Fruit fly (Drosophila melanogaster) whole organism, embryonic: ENCODE measurements around the gene CG43137.

Source experiments
- Aef1 ChIP-seq: fragments of 200-800 bp; sonication (Bioruptor generic); IDR thresholded peaks from 3 replicates; pipeline ENCODE4 v1.3.6; 2022; ENCODE audit warnings: missing biosample characterization, missing genetic modification characterization
- Atf6 ChIP-seq: fragments of 200-800 bp; sonication (Bioruptor generic); IDR thresholded peaks from 2 replicates; pipeline ENCODE4 v1.3.6; 2022; ENCODE audit warnings: missing biosample characterization, missing genetic modification characterization
- BEAF-32 ChIP-seq: fragments of 200-800 bp; sonication (Bioruptor generic); optimal IDR thresholded peaks from 3 replicates; lab custom pipeline; 2017; ENCODE audit warnings: missing biosample characterization, missing genetic modification characterization, mild to moderate bottlenecking, moderate library complexity, missing genetic modification reagents
- CG10209 ChIP-seq: fragments of 200-800 bp; sonication (Bioruptor generic); optimal IDR thresholded peaks from 3 replicates; lab custom pipeline; 2017; ENCODE audit warnings: missing biosample characterization, mild to moderate bottlenecking, missing genetic modification characterization, missing genetic modification reagents
- CG10321 ChIP-seq: fragments of 200-800 bp; sonication (Bioruptor generic); IDR thresholded peaks from 2 replicates; pipeline ENCODE4 v1.3.6; 2022; ENCODE audit warnings: missing biosample characterization, missing genetic modification characterization
- CG11723 ChIP-seq: fragments of 200-800 bp; sonication (Bioruptor generic); optimal IDR thresholded peaks from 2 replicates; lab custom pipeline; 2017; ENCODE audit warnings: missing biosample characterization, mild to moderate bottlenecking, missing genetic modification characterization
- CG12104 ChIP-seq: fragments of 200-800 bp; sonication (Bioruptor generic); optimal IDR thresholded peaks from 3 replicates; lab custom pipeline; 2016; ENCODE audit warnings: missing biosample characterization, missing genetic modification characterization
- CG12219 ChIP-seq: fragments of 200-800 bp; sonication (Bioruptor generic); optimal IDR thresholded peaks from 3 replicates; lab custom pipeline; 2018; ENCODE audit warnings: missing biosample characterization, mild to moderate bottlenecking, missing genetic modification characterization
- CG12391 ChIP-seq: fragments of 200-800 bp; sonication (Bioruptor generic); optimal IDR thresholded peaks from 3 replicates; lab custom pipeline; 2018; ENCODE audit warnings: missing biosample characterization, mild to moderate bottlenecking, missing genetic modification characterization, moderate library complexity
- CG12659 ChIP-seq: fragments of 200-800 bp; sonication (Bioruptor generic); optimal IDR thresholded peaks from 3 replicates; lab custom pipeline; 2017; ENCODE audit warnings: mild to moderate bottlenecking, missing biosample characterization, missing genetic modification reagents, missing genetic modification characterization
- CG13123 ChIP-seq: fragments of 200-800 bp; sonication (Bioruptor generic); optimal IDR thresholded peaks from 2 replicates; lab custom pipeline; 2016; ENCODE audit warnings: missing biosample characterization, missing genetic modification characterization
- CG14441 ChIP-seq: fragments of 200-800 bp; sonication (Bioruptor generic); IDR thresholded peaks from 2 replicates; pipeline ENCODE4 v1.3.6; 2022; ENCODE audit warnings: missing biosample characterization, missing genetic modification characterization
- CG15696 ChIP-seq: fragments of 200-800 bp; sonication (Bioruptor generic); optimal IDR thresholded peaks from 2 replicates; lab custom pipeline; 2019; ENCODE audit warnings: missing biosample characterization, mild to moderate bottlenecking, missing genetic modification characterization, moderate library complexity
- CG17359 ChIP-seq: fragments of 200-800 bp; sonication (Bioruptor generic); optimal IDR thresholded peaks from 3 replicates; lab custom pipeline; 2018; ENCODE audit warnings: missing biosample characterization, mild to moderate bottlenecking, missing genetic modification characterization, moderate library complexity
- CG1792 ChIP-seq: fragments of 200-800 bp; sonication (Bioruptor generic); optimal IDR thresholded peaks from 2 replicates; lab custom pipeline; 2016; ENCODE audit warnings: missing biosample characterization, missing genetic modification characterization
- CG2199 ChIP-seq: fragments of 200-800 bp; sonication (Bioruptor generic); IDR thresholded peaks from 3 replicates; pipeline ENCODE4 v1.3.6; 2022; ENCODE audit warnings: missing biosample characterization, missing genetic modification characterization
- CG3281 ChIP-seq: fragments of 200-800 bp; sonication (Bioruptor generic); optimal IDR thresholded peaks from 3 replicates; lab custom pipeline; 2017; ENCODE audit warnings: missing biosample characterization, mild to moderate bottlenecking, missing genetic modification characterization
- CG34376 ChIP-seq: fragments of 200-800 bp; sonication (Bioruptor generic); optimal IDR thresholded peaks from 2 replicates; lab custom pipeline; 2018; ENCODE audit warnings: missing biosample characterization, mild to moderate bottlenecking, missing genetic modification characterization
- CG4282 ChIP-seq: fragments of 200-800 bp; sonication (Bioruptor generic); optimal IDR thresholded peaks from 2 replicates; lab custom pipeline; 2016; ENCODE audit warnings: missing biosample characterization, missing genetic modification characterization
- CG7839 ChIP-seq: fragments of 200-800 bp; sonication (Bioruptor generic); optimal IDR thresholded peaks from 3 replicates; lab custom pipeline; 2018; ENCODE audit warnings: missing biosample characterization, mild to moderate bottlenecking, missing genetic modification characterization, moderate library complexity
- CTCF ChIP-seq: fragments of 200-800 bp; sonication (Bioruptor generic); optimal IDR thresholded peaks from 2 replicates; lab custom pipeline; 2017; ENCODE audit warnings: missing biosample characterization, mild to moderate bottlenecking, missing genetic modification characterization, moderate library complexity
- CoRest ChIP-seq: fragments of 200-800 bp; sonication (Bioruptor generic); optimal IDR thresholded peaks from 3 replicates; lab custom pipeline; 2018; ENCODE audit warnings: missing biosample characterization, mild to moderate bottlenecking, missing genetic modification characterization, moderate library complexity
- Ets97D ChIP-seq: fragments of 200-800 bp; sonication (Bioruptor generic); optimal IDR thresholded peaks from 3 replicates; lab custom pipeline; 2016; ENCODE audit warnings: missing biosample characterization, missing genetic modification characterization
- Fer1 ChIP-seq: fragments of 200-800 bp; sonication (Bioruptor generic); optimal IDR thresholded peaks from 2 replicates; lab custom pipeline; 2017; ENCODE audit warnings: missing biosample characterization, mild to moderate bottlenecking, missing genetic modification characterization
- Hmr ChIP-seq: fragments of 200-800 bp; sonication (Bioruptor generic); optimal IDR thresholded peaks from 3 replicates; lab custom pipeline; 2017; ENCODE audit warnings: mild to moderate bottlenecking, missing biosample characterization, missing genetic modification reagents, missing genetic modification characterization
- Hsf ChIP-seq: fragments of 200-800 bp; sonication (Bioruptor generic); optimal IDR thresholded peaks from 3 replicates; lab custom pipeline; 2016; ENCODE audit warnings: missing biosample characterization, missing genetic modification characterization
- Meics ChIP-seq: fragments of 200-800 bp; sonication (Bioruptor generic); optimal IDR thresholded peaks from 2 replicates; lab custom pipeline; 2017; ENCODE audit warnings: missing biosample characterization, mild to moderate bottlenecking, missing genetic modification characterization
- Oli ChIP-seq: fragments of 200-800 bp; sonication (Bioruptor generic); optimal IDR thresholded peaks from 2 replicates; lab custom pipeline; 2018; ENCODE audit warnings: missing biosample characterization, mild to moderate bottlenecking, missing genetic modification characterization, moderate library complexity
- Ptx1 ChIP-seq: fragments of 200-800 bp; sonication (Bioruptor generic); IDR thresholded peaks from 2 replicates; pipeline ENCODE4 v1.3.6; 2022; ENCODE audit warnings: missing biosample characterization, missing genetic modification characterization
- Sin3A ChIP-seq: fragments of >200 bp; optimal IDR thresholded peaks from 2 replicates; lab custom pipeline; 2018
- Ssrp ChIP-seq: fragments of 200-800 bp; sonication (Bioruptor generic); optimal IDR thresholded peaks from 2 replicates; lab custom pipeline; 2018; ENCODE audit warnings: missing biosample characterization, mild to moderate bottlenecking, missing genetic modification characterization, moderate library complexity
- YL-1 ChIP-seq: fragments of 200-800 bp; sonication (Bioruptor generic); optimal IDR thresholded peaks from 3 replicates; lab custom pipeline; 2017; ENCODE audit warnings: missing biosample characterization, mild to moderate bottlenecking, missing genetic modification characterization
- amos ChIP-seq: fragments of 200-800 bp; sonication (Bioruptor generic); IDR thresholded peaks from 2 replicates; pipeline ENCODE4 v1.3.6; 2022; ENCODE audit warnings: missing biosample characterization, missing genetic modification characterization; ENCODE audit not compliant: partially characterized antibody
- ara ChIP-seq: fragments of 200-800 bp; sonication (Bioruptor generic); IDR thresholded peaks from 2 replicates; pipeline ENCODE4 v1.3.6; 2022; ENCODE audit warnings: missing biosample characterization, missing genetic modification characterization
- bab2 ChIP-seq: fragments of 200-800 bp; sonication (Bioruptor generic); optimal IDR thresholded peaks from 2 replicates; lab custom pipeline; 2016; ENCODE audit warnings: missing biosample characterization, missing genetic modification characterization
- cas ChIP-seq: fragments of 200-800 bp; sonication (Bioruptor generic); IDR thresholded peaks from 2 replicates; pipeline ENCODE4 v1.3.6; 2022; ENCODE audit warnings: missing biosample characterization, missing genetic modification characterization
- caup ChIP-seq: fragments of 200-800 bp; sonication (Bioruptor generic); optimal IDR thresholded peaks from 3 replicates; lab custom pipeline; 2017; ENCODE audit warnings: missing biosample characterization, mild to moderate bottlenecking, missing genetic modification characterization, moderate library complexity; ENCODE audit not compliant: severe bottlenecking
- ci ChIP-seq: fragments of 200-800 bp; sonication (Bioruptor generic); IDR thresholded peaks from 3 replicates; pipeline ENCODE4 v1.3.6; 2022; ENCODE audit warnings: missing biosample characterization, missing genetic modification characterization
- croc ChIP-seq: fragments of 200-800 bp; sonication (Bioruptor generic); conservative IDR thresholded peaks from 3 replicates; pipeline ENCODE4 v1.3.6; 2022; ENCODE audit warnings: missing biosample characterization, missing genetic modification characterization
- eyg ChIP-seq: fragments of 200-800 bp; sonication (Bioruptor generic); optimal IDR thresholded peaks from 3 replicates; lab custom pipeline; 2016; ENCODE audit warnings: missing biosample characterization, missing genetic modification characterization
- ftz-f1 ChIP-seq: fragments of 200-800 bp; sonication (Bioruptor generic); optimal IDR thresholded peaks from 2 replicates; lab custom pipeline; 2016; ENCODE audit warnings: missing biosample characterization, missing genetic modification characterization
- jumu ChIP-seq: fragments of 200-800 bp; sonication (Bioruptor generic); optimal IDR thresholded peaks from 3 replicates; lab custom pipeline; 2016; ENCODE audit warnings: missing biosample characterization, missing genetic modification characterization
- ken ChIP-seq: fragments of 200-800 bp; sonication (Bioruptor generic); IDR thresholded peaks from 3 replicates; pipeline ENCODE4 v1.3.6; 2022; ENCODE audit warnings: missing biosample characterization, missing genetic modification characterization
- knrl ChIP-seq: fragments of 200-800 bp; sonication (Bioruptor generic); IDR thresholded peaks from 3 replicates; pipeline ENCODE4 v1.3.6; 2022; ENCODE audit warnings: missing biosample characterization, missing genetic modification characterization; ENCODE audit not compliant: partially characterized antibody
- lmd ChIP-seq: fragments of 200-800 bp; sonication (Bioruptor generic); IDR thresholded peaks from 2 replicates; pipeline ENCODE4 v1.3.6; 2022; ENCODE audit warnings: missing biosample characterization, missing genetic modification characterization
- peb ChIP-seq: fragments of 200-800 bp; sonication (Bioruptor generic); IDR thresholded peaks from 2 replicates; pipeline ENCODE4 v1.3.6; 2022; ENCODE audit warnings: missing biosample characterization, missing genetic modification characterization
- sisA ChIP-seq: fragments of 200-800 bp; sonication (Bioruptor generic); IDR thresholded peaks from 2 replicates; pipeline ENCODE4 v1.3.6; 2022; ENCODE audit warnings: missing biosample characterization, missing genetic modification characterization
- slbo ChIP-seq: fragments of 200-800 bp; sonication (Bioruptor generic); IDR thresholded peaks from 2 replicates; pipeline ENCODE4 v1.3.6; 2022; ENCODE audit warnings: missing biosample characterization, missing genetic modification characterization
- tio ChIP-seq: fragments of 200-800 bp; sonication (Bioruptor generic); optimal IDR thresholded peaks from 2 replicates; lab custom pipeline; 2017; ENCODE audit warnings: missing biosample characterization, missing genetic modification characterization, inconsistent platforms
- zf30C ChIP-seq: fragments of 200-800 bp; sonication (Bioruptor generic); optimal IDR thresholded peaks from 3 replicates; lab custom pipeline; 2018; ENCODE audit warnings: missing biosample characterization, mild to moderate bottlenecking, missing genetic modification characterization

The CG43137 gene

DNA sequence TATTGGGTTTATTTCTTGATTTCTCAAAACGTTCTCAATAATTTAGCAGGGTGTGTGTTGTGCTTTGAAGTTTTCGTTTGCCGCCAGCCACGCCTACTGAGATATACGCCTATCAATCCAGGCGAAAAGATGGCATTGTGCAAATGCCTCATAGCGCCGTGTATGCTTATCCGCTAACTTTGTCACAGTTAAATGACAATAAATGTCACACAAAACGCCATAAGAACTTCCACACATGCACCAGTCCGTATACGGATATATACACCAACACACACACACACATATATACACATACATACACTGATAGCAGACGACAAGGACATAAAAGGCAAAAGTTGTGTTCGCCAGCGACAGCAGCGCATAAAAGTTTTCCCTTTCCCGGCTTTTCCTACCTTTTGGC lies at the start of gene CG43137:
Gene CG43137 (minus strand): TSS at position 101 of the 400 bp plus-strand sequence.
- no peak for TF ChIP-seq tio (GFP tag; lab: Kevin White, UChicago)
- no peak for TF ChIP-seq eyg (GFP tag; lab: Kevin White, UChicago)
- TF ChIP-seq Ptx1 (GFP tag; lab: Robert Waterston, UW): no peak
- TF ChIP-seq ftz-f1: no peak
- no peak for TF ChIP-seq lmd
- TF ChIP-seq CG12391 (tag; lab: Kevin White, UChicago): no peak

DNA sequence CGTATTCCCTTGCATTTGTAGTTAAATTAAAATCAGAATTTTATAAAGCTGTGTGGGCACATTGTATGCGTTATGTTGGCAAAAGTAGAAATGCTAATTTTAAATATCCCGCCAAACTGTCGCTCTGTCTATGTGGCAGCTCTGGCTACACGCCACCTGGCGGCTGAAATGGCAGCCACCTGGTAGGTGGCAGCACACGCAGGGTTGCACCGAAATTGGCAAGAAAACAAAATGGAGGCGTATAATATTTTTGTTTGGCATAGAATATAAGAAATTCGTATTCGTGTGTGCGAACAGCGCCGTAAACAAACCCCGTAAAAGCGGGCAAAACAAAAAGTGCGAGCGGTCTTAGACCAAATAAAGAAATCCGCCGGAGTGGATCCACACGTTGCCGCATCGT lies 43.0 kb upstream of the CG43137 start, which contains the start of gene CG12236:
Gene CG12236 (plus strand): TSS at position 220 of the 400 bp plus-strand sequence.
- 0 out of 3 replicates have a peak, but pooled peaks have one; percentile 32 for TF ChIP-seq Aef1 (GFP tag; lab: Robert Waterston, UW)
- peak; percentile 50 for TF ChIP-seq CG34376
- TF ChIP-seq CG1792 (GFP tag; lab: Kevin White, UChicago): no peak
- peak; percentile 0 for TF ChIP-seq bab2 (GFP tag; lab: Kevin White, UChicago)
- TF ChIP-seq CG2199 (GFP tag; lab: Robert Waterston, UW): 0 out of 3 replicates have a peak, but pooled peaks have one; percentile 55
- TF ChIP-seq CG15696 (tag; lab: Kevin White, UChicago): peak; percentile 47
- TF ChIP-seq Sin3A: peak; percentile 50
- peak; percentile 97 for TF ChIP-seq CTCF (GFP tag; lab: Kevin White, UChicago)
- peak; percentile 97 for TF ChIP-seq Ets97D (GFP tag; lab: Kevin White, UChicago)
- TF ChIP-seq CG11723 (GFP tag; lab: Kevin White, UChicago): no peak
- TF ChIP-seq CG10209: peak; percentile 40
- TF ChIP-seq caup (GFP tag; lab: Kevin White, UChicago): peak; percentile 74
- no peak for TF ChIP-seq sisA
- TF ChIP-seq CG12104 (GFP tag; lab: Kevin White, UChicago): no peak
- TF ChIP-seq CG17359 (tag; lab: Kevin White, UChicago): peak; percentile 32
- peak; percentile 94 for TF ChIP-seq YL-1
- TF ChIP-seq Atf6 (GFP tag; lab: Robert Waterston, UW): no peak
- peak; percentile 51 for TF ChIP-seq CG4282
- peak; percentile 54 for TF ChIP-seq BEAF-32 (GFP tag; lab: Kevin White, UChicago)
- no peak for TF ChIP-seq cas (GFP tag; lab: Robert Waterston, UW)
- peak; percentile 75 for TF ChIP-seq Fer1
- peak; percentile 44 for TF ChIP-seq Hsf (GFP tag; lab: Kevin White, UChicago)
- peak; percentile 45; the same call in 1 of the 2 replicates for TF ChIP-seq CG10321
- TF ChIP-seq ken (GFP tag; lab: Robert Waterston, UW): peak; percentile 47; the same call in 1 of the 3 replicates
- TF ChIP-seq peb (GFP tag; lab: Robert Waterston, UW): no peak
- TF ChIP-seq ci (GFP tag; lab: Robert Waterston, UW): peak; percentile 64; the same call in 2 of the 3 replicates
- peak; percentile 71 for TF ChIP-seq Hmr (GFP tag; lab: Kevin White, UChicago)
- peak; percentile 40; the same call in 1 of the 3 replicates for TF ChIP-seq knrl (GFP tag; lab: Robert Waterston, UW)
- peak; percentile 54 for TF ChIP-seq Meics (GFP tag; lab: Kevin White, UChicago)
- no peak for TF ChIP-seq Ssrp (tag; lab: Kevin White, UChicago)
- peak; percentile 52 for TF ChIP-seq amos (GFP tag; lab: Robert Waterston, UW)
- TF ChIP-seq ara (GFP tag; lab: Robert Waterston, UW): no peak
- TF ChIP-seq CG3281 (GFP tag; lab: Kevin White, UChicago): peak; percentile 6
- TF ChIP-seq CoRest (tag; lab: Kevin White, UChicago): peak; percentile 65
- peak; percentile 85 for TF ChIP-seq CG12659 (GFP tag; lab: Kevin White, UChicago)
- peak; percentile 64; the same call in 1 of the 2 replicates for TF ChIP-seq slbo
- peak; percentile 10 for TF ChIP-seq zf30C
- TF ChIP-seq CG7839 (tag; lab: Kevin White, UChicago): peak; percentile 36
- TF ChIP-seq Ptx1 (GFP tag; lab: Robert Waterston, UW): peak; percentile 54
- no peak; the same call in 2 of the 3 replicates for TF ChIP-seq croc (GFP tag; lab: Robert Waterston, UW)
- TF ChIP-seq CG13123 (GFP tag; lab: Kevin White, UChicago): no peak
- no peak for TF ChIP-seq CG12219
- peak; percentile 3 for TF ChIP-seq Oli (tag; lab: Kevin White, UChicago)
- peak; percentile 28 for TF ChIP-seq jumu (GFP tag; lab: Kevin White, UChicago)
- peak; percentile 47 for TF ChIP-seq CG14441 (GFP tag; lab: Robert Waterston, UW)
